Fruit fly (Drosophila melanogaster): Measurements from ENCODE around the gene CG33252.

DNA sequence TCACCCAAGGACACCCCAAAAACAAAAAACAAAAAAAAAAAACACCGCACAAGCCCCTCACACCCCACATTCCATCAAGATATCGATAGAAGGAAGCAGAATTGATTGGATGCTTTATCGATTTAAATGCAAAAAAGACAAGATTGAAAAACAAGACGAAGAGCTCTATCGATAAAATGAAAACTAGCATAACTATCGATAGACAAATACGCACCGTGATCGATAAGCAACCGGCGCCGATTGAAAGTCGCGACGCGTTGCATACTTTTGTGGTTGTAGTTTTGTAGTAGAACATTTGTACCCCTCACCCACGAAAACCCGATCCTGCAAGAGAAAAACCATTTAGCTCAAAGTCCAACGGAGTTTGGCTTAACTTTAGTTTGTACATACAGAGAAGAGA is 39.7 kb upstream of the CG33252 start:
- TF ChIP-seq Abd-B (GFP tag; optimal IDR thresholded peaks at IDR 0.05) (no peak), tup (GFP tag; optimal IDR thresholded peaks at IDR 0.05) (no peak), CG2712 (tag; optimal IDR thresholded peaks at IDR 0.05) (no peak), vnd (GFP tag; IDR thresholded peaks at IDR 0.05; ENCODE audit: partially characterized antibody) (peak; percentile 43; the same call in 1 of the 3 replicates), Hmx (GFP tag; optimal IDR thresholded peaks at IDR 0.05) (no peak), Neu2 (GFP tag; optimal IDR thresholded peaks at IDR 0.05; ENCODE audit: borderline replicate concordance) (no peak), Hr51 (GFP tag; optimal IDR thresholded peaks at IDR 0.05) (no peak), odd (GFP tag; optimal IDR thresholded peaks at IDR 0.05) (no peak), lmd (GFP tag; IDR thresholded peaks at IDR 0.05) (no peak), Taf1 (GFP tag; IDR thresholded peaks at IDR 0.05) (no peak)

Data from whole organism, embryonic.